Fruit fly (Drosophila melanogaster) S2 (cell line): ENCODE results near the gene bam.

Source experiments
- CG8478 ChIP-seq: fragments of >200 bp; optimal IDR thresholded peaks from 2 replicates; lab custom pipeline; 2018
- CTCF ChIP-seq, 2 experiments: fragments of >200 bp; optimal IDR thresholded peaks; 2 replicates each; lab custom pipeline; 2018

DNA sequence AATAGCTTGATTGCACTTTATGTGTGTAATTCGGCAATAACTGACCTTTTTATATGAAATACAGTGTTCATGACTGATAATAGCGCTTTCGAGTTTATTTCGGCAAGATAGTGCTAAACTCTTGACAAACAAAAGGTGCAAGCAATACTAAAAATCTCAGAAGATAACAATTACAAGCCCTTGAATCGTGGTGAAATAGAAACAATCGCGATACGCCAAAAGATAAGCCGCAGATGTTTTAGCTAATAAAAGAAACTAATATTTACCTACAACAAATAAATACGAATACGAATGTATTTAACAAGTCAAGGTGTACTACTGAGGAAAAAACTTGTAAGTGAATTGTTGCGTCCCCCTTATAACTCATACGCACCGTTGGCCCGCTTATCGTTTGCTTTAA is 30.4 kb upstream of the bam start:
- TF ChIP-seq CTCF (optimal IDR thresholded peaks at IDR 0.05; lab: Kevin White, UChicago): no peak
- no peak for TF ChIP-seq CG8478
